Worm (Caenorhabditis elegans) whole organism, young adult: ENCODE results near the gene spig-3.

ENCODE experiments used
- F23B12.7 ChIP-seq: sonication (generic microtip); optimal IDR thresholded peaks from 2 replicates; lab custom pipeline; 2017; ENCODE audit warnings: missing genetic modification characterization, mild to moderate bottlenecking, missing compliant biosample characterization, antibody characterized with exemption, moderate library complexity; ENCODE audit not compliant: insufficient read depth
- F39B2.1 ChIP-seq: fragments of 200-800 bp; sonication (Bioruptor generic); IDR thresholded peaks from 2 replicates; pipeline ENCODE4 v1.3.6; 2022; ENCODE audit warnings: missing genetic modification reagents, missing genetic modification characterization, missing compliant biosample characterization
- Y79H2A.3 ChIP-seq: fragments of 200-800 bp; sonication (Bioruptor generic); conservative IDR thresholded peaks from 2 replicates; pipeline ENCODE4 v1.3.6; 2022; ENCODE audit warnings: missing genetic modification reagents, missing genetic modification characterization, missing compliant biosample characterization
- ceh-100 ChIP-seq: fragments of 200-800 bp; sonication (Bioruptor generic); IDR thresholded peaks from 2 replicates; pipeline ENCODE4 v1.3.6; 2022; ENCODE audit warnings: missing genetic modification reagents, missing genetic modification characterization, missing compliant biosample characterization
- chd-7 ChIP-seq: sonication (generic microtip); optimal IDR thresholded peaks from 2 replicates; lab custom pipeline; 2016; ENCODE audit warnings: mild to moderate bottlenecking, missing genetic modification characterization, moderate library complexity, missing compliant biosample characterization
- egl-44 ChIP-seq: fragments of 200-800 bp; sonication (Bioruptor generic); IDR thresholded peaks from 2 replicates; pipeline ENCODE4 v1.3.6; 2022; ENCODE audit warnings: missing genetic modification reagents, missing genetic modification characterization, missing compliant biosample characterization
- fkh-3 ChIP-seq: sonication (generic microtip); optimal IDR thresholded peaks from 2 replicates; lab custom pipeline; 2016; ENCODE audit warnings: mild to moderate bottlenecking, missing genetic modification characterization, missing compliant biosample characterization
- lsy-27 ChIP-seq: sonication (generic microtip); optimal IDR thresholded peaks from 2 replicates; lab custom pipeline; 2017; ENCODE audit warnings: missing genetic modification characterization, mild to moderate bottlenecking, missing compliant biosample characterization, antibody characterized with exemption, missing genotype, borderline replicate concordance; ENCODE audit not compliant: insufficient read depth
- madf-8 ChIP-seq: fragments of 200-800 bp; sonication (Bioruptor generic); conservative IDR thresholded peaks from 2 replicates; pipeline ENCODE4 v1.3.6; 2022; ENCODE audit warnings: missing genetic modification reagents, missing genetic modification characterization, missing compliant biosample characterization
- snpc-4 ChIP-seq, 5 experiments: fragments of 150-350 bp in 1 of 5; sonication (generic microtip) in 4 of 5; optimal IDR thresholded peaks; 2 replicates each; lab custom pipeline; 2014 to 2018; ENCODE audit warnings: missing genetic modification characterization in 5 of 5, missing biosample characterization in 3 of 5, antibody characterized with exemption in 2 of 5, mild to moderate bottlenecking in 2 of 5, missing compliant biosample characterization in 2 of 5, missing genotype in 2 of 5, moderate library complexity in 2 of 5, missing genetic modification reagents in 1 of 5
- unc-62 ChIP-seq: fragments of 150-350 bp; optimal IDR thresholded peaks from 2 replicates; lab custom pipeline; 2014; ENCODE audit warnings: missing biosample characterization, missing genetic modification reagents, missing genetic modification characterization
- ztf-18 ChIP-seq: sonication (generic microtip); optimal IDR thresholded peaks from 2 replicates; lab custom pipeline; 2016; ENCODE audit warnings: missing genotype, mild to moderate bottlenecking, missing genetic modification characterization, missing compliant biosample characterization

DNA sequence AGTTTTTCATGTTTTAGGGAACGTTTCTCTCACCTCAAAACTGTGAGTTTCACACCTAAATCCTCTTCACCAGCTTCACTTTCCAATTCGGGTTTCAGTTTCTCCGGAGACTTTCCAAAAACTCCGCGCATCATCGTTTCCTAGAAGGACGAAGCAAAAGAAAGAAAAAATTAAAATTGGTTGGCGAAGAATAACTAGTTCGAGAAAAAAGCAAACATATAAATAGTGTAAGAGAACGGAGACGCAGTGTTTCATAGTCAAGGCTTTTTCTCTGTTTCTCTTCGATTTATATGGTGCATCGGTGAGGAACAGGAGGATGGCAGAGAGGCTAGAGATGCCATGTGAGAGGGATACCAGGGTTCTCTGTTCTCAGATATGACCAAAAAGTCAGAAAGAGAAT, 23.3 kb upstream of the spig-3 start, which contains the start of gene F47B8.3:
- TF ChIP-seq ceh-100 (GFP tag; lab: Robert Waterston, UW) (no peak), F23B12.7 (tag; lab: Kevin White, UChicago) (no peak), ztf-18 (tag; lab: Kevin White, UChicago) (no peak), egl-44 (GFP tag; lab: Robert Waterston, UW) (no peak), madf-8 (no peak), F39B2.1 (no peak), Y79H2A.3 (GFP tag; lab: Robert Waterston, UW) (no peak), unc-62 (no peak), chd-7 (tag; lab: Kevin White, UChicago) (no peak), lsy-27 (tag; lab: Kevin White, UChicago) (no peak), fkh-3 (tag; lab: Kevin White, UChicago) (no peak), snpc-4 (GFP tag; optimal IDR thresholded peaks at IDR 0.05; lab: Kevin White, UChicago) (no peak), snpc-4 (tag; optimal IDR thresholded peaks at IDR 0.05; lab: Kevin White, UChicago) (no peak)
